Fruit fly (Drosophila melanogaster) whole organism, embryonic: ENCODE measurements around the gene kkv.

Experiments
- Aef1 ChIP-seq: fragments of 200-800 bp; sonication (Bioruptor generic); IDR thresholded peaks from 3 replicates; pipeline ENCODE4 v1.3.6; 2022; ENCODE audit warnings: missing biosample characterization, missing genetic modification characterization
- BtbVII ChIP-seq: fragments of 200-800 bp; sonication (Bioruptor generic); optimal IDR thresholded peaks from 3 replicates; lab custom pipeline; 2017; ENCODE audit warnings: missing biosample characterization, mild to moderate bottlenecking, missing genetic modification characterization
- CG1024 ChIP-seq: fragments of 200-800 bp; sonication (Bioruptor generic); IDR thresholded peaks from 2 replicates; pipeline ENCODE4 v1.3.6; 2022; ENCODE audit warnings: missing biosample characterization, missing genetic modification characterization
- CG10274 ChIP-seq: fragments of 200-800 bp; sonication (Bioruptor generic); optimal IDR thresholded peaks from 3 replicates; lab custom pipeline; 2017; ENCODE audit warnings: missing biosample characterization, mild to moderate bottlenecking, missing genetic modification characterization
- CG10543 ChIP-seq: fragments of 200-800 bp; sonication (Bioruptor generic); optimal IDR thresholded peaks from 3 replicates; lab custom pipeline; 2017; ENCODE audit warnings: missing biosample characterization, mild to moderate bottlenecking, missing genetic modification characterization, moderate library complexity
- CG11560 ChIP-seq: fragments of 200-800 bp; sonication (Bioruptor generic); IDR thresholded peaks from 3 replicates; pipeline ENCODE4 v1.3.6; 2022; ENCODE audit warnings: missing biosample characterization, missing genetic modification characterization
- CG12299 ChIP-seq: fragments of 200-800 bp; sonication (Bioruptor generic); optimal IDR thresholded peaks from 2 replicates; lab custom pipeline; 2018; ENCODE audit warnings: missing biosample characterization, mild to moderate bottlenecking, missing genetic modification characterization
- CG12769 ChIP-seq: fragments of 200-800 bp; sonication (Bioruptor generic); optimal IDR thresholded peaks from 2 replicates; lab custom pipeline; 2019; ENCODE audit warnings: missing biosample characterization, mild to moderate bottlenecking, missing genetic modification characterization, moderate library complexity
- CG12942 ChIP-seq: fragments of 200-800 bp; sonication (Bioruptor generic); optimal IDR thresholded peaks from 3 replicates; lab custom pipeline; 2016; ENCODE audit warnings: missing biosample characterization, missing genetic modification characterization
- CG13424 ChIP-seq: fragments of 200-800 bp; sonication (Bioruptor generic); optimal IDR thresholded peaks from 2 replicates; lab custom pipeline; 2019; ENCODE audit warnings: missing biosample characterization, mild to moderate bottlenecking, missing genetic modification characterization, moderate library complexity
- CG13894 ChIP-seq: fragments of 200-800 bp; sonication (Bioruptor generic); optimal IDR thresholded peaks from 3 replicates; lab custom pipeline; 2018; ENCODE audit warnings: missing biosample characterization, mild to moderate bottlenecking, missing genetic modification characterization, moderate library complexity
- CG14441 ChIP-seq: fragments of 200-800 bp; sonication (Bioruptor generic); IDR thresholded peaks from 2 replicates; pipeline ENCODE4 v1.3.6; 2022; ENCODE audit warnings: missing biosample characterization, missing genetic modification characterization
- CG17361 ChIP-seq: fragments of 200-800 bp; sonication (Bioruptor generic); IDR thresholded peaks from 3 replicates; pipeline ENCODE4 v1.3.6; 2022; ENCODE audit warnings: missing biosample characterization, missing genetic modification characterization
- CG2202 ChIP-seq: fragments of 200-800 bp; sonication (Bioruptor generic); optimal IDR thresholded peaks from 2 replicates; lab custom pipeline; 2018; ENCODE audit warnings: missing biosample characterization, mild to moderate bottlenecking, missing genetic modification characterization
- CG34422 ChIP-seq: fragments of 200-800 bp; sonication (Bioruptor generic); IDR thresholded peaks from 3 replicates; pipeline ENCODE4 v1.3.6; 2022; ENCODE audit warnings: missing biosample characterization, missing genetic modification characterization
- CG42726 ChIP-seq: fragments of 200-800 bp; sonication (Bioruptor generic); IDR thresholded peaks from 2 replicates; pipeline ENCODE4 v1.3.6; 2022; ENCODE audit warnings: missing biosample characterization, missing genetic modification characterization; ENCODE audit not compliant: partially characterized antibody
- CG9437 ChIP-seq: fragments of 200-800 bp; sonication (Bioruptor generic); optimal IDR thresholded peaks from 2 replicates; lab custom pipeline; 2018; ENCODE audit warnings: missing biosample characterization, mild to moderate bottlenecking, missing genetic modification characterization
- CG9876 ChIP-seq: fragments of 200-800 bp; sonication (Bioruptor generic); optimal IDR thresholded peaks from 2 replicates; lab custom pipeline; 2016; ENCODE audit warnings: missing biosample characterization, missing genetic modification characterization
- CHES-1-like ChIP-seq: fragments of 200-800 bp; sonication (Bioruptor generic); optimal IDR thresholded peaks from 2 replicates; lab custom pipeline; 2016; ENCODE audit warnings: missing biosample characterization, missing genetic modification characterization
- Dip3 ChIP-seq: fragments of 200-800 bp; sonication (Bioruptor generic); optimal IDR thresholded peaks from 3 replicates; lab custom pipeline; 2016; ENCODE audit warnings: missing biosample characterization, missing genetic modification characterization
- Doc2 ChIP-seq: fragments of 200-800 bp; sonication (Bioruptor generic); IDR thresholded peaks from 2 replicates; pipeline ENCODE4 v1.3.6; 2022; ENCODE audit warnings: missing biosample characterization, missing genetic modification characterization
- ERR ChIP-seq: fragments of 200-800 bp; sonication (Bioruptor generic); optimal IDR thresholded peaks from 2 replicates; lab custom pipeline; 2016; ENCODE audit warnings: missing biosample characterization, missing genetic modification characterization
- Elba2 ChIP-seq: fragments of 200-800 bp; sonication (Bioruptor generic); optimal IDR thresholded peaks from 3 replicates; lab custom pipeline; 2016; ENCODE audit warnings: missing biosample characterization, missing genetic modification characterization
- HHEX ChIP-seq: fragments of 200-800 bp; sonication (Bioruptor generic); optimal IDR thresholded peaks from 3 replicates; lab custom pipeline; 2017; ENCODE audit warnings: missing biosample characterization, mild to moderate bottlenecking, missing genetic modification characterization, missing genetic modification reagents
- Med ChIP-seq: fragments of 200-800 bp; sonication (Bioruptor generic); peaks from one replicate; lab custom pipeline; 2016; ENCODE audit warnings: missing biosample characterization, missing genetic modification characterization, mild to moderate bottlenecking, inconsistent platforms, moderate library complexity
- Oli ChIP-seq: fragments of 200-800 bp; sonication (Bioruptor generic); optimal IDR thresholded peaks from 2 replicates; lab custom pipeline; 2018; ENCODE audit warnings: missing biosample characterization, mild to moderate bottlenecking, missing genetic modification characterization, moderate library complexity
- Side ChIP-seq: fragments of 200-800 bp; sonication (Bioruptor generic); optimal IDR thresholded peaks from 2 replicates; lab custom pipeline; 2016; ENCODE audit warnings: missing biosample characterization, missing genetic modification characterization
- Trl ChIP-seq, 3 experiments: fragments of >200 bp in 2 of 3; fragments of 200-800 bp in 1 of 3; sonication (Bioruptor generic) in 1 of 3; optimal IDR thresholded peaks; 2 replicates in 1 of 3; 3 replicates in 2 of 3; lab custom pipeline; 2016 to 2017; ENCODE audit warnings: missing biosample characterization in 1 of 3, missing genetic modification characterization in 1 of 3
- bigmax ChIP-seq: fragments of 200-800 bp; sonication (Bioruptor generic); optimal IDR thresholded peaks from 2 replicates; lab custom pipeline; 2018; ENCODE audit warnings: missing biosample characterization, mild to moderate bottlenecking, missing genetic modification characterization
- dan ChIP-seq: fragments of 200-800 bp; sonication (Bioruptor generic); IDR thresholded peaks from 2 replicates; pipeline ENCODE4 v1.3.6; 2022; ENCODE audit warnings: missing biosample characterization, missing genetic modification characterization
- dpn ChIP-seq, 2 experiments: fragments of 200-800 bp; sonication (Bioruptor generic); optimal IDR thresholded peaks; 3 replicates each; lab custom pipeline; 2016; ENCODE audit warnings: missing biosample characterization in 2 of 2, missing genetic modification characterization in 2 of 2
- emc ChIP-seq: fragments of 200-800 bp; sonication (Bioruptor generic); optimal IDR thresholded peaks from 2 replicates; lab custom pipeline; 2016; ENCODE audit warnings: missing biosample characterization, missing genetic modification characterization
- en ChIP-seq: fragments of 200-800 bp; sonication (Bioruptor generic); optimal IDR thresholded peaks from 2 replicates; lab custom pipeline; 2016; ENCODE audit warnings: missing biosample characterization, missing genetic modification characterization
- esg ChIP-seq: fragments of 200-800 bp; sonication (Bioruptor generic); conservative IDR thresholded peaks from 2 replicates; pipeline ENCODE4 v1.3.6; 2022; ENCODE audit warnings: missing biosample characterization, missing genetic modification characterization
- fd64A ChIP-seq: fragments of 200-800 bp; sonication (Bioruptor generic); optimal IDR thresholded peaks from 3 replicates; lab custom pipeline; 2018; ENCODE audit warnings: missing biosample characterization, mild to moderate bottlenecking, missing genetic modification characterization
- gem ChIP-seq: fragments of 200-800 bp; sonication (Bioruptor generic); optimal IDR thresholded peaks from 2 replicates; lab custom pipeline; 2019; ENCODE audit warnings: missing biosample characterization, mild to moderate bottlenecking, missing genetic modification characterization, moderate library complexity
- inv ChIP-seq: fragments of 200-800 bp; sonication (Bioruptor generic); IDR thresholded peaks from 2 replicates; pipeline ENCODE4 v1.3.6; 2022; ENCODE audit warnings: missing biosample characterization, missing genetic modification characterization; ENCODE audit not compliant: partially characterized antibody
- mirr ChIP-seq: fragments of 200-800 bp; sonication (Bioruptor generic); optimal IDR thresholded peaks from 3 replicates; lab custom pipeline; 2018; ENCODE audit warnings: missing biosample characterization, mild to moderate bottlenecking, missing genetic modification characterization
- org-1 ChIP-seq: fragments of 200-800 bp; sonication (Bioruptor generic); optimal IDR thresholded peaks from 2 replicates; lab custom pipeline; 2017; ENCODE audit warnings: missing biosample characterization, missing genetic modification characterization
- pan ChIP-seq, 4 experiments: fragments of >200 bp in 3 of 4; fragments of 200-800 bp in 1 of 4; sonication (Bioruptor generic) in 1 of 4; optimal IDR thresholded peaks in 3 of 4; IDR thresholded peaks in 1 of 4; 2 replicates each; pipeline versions ENCODE4 v1.3.6 to Lab custom; 2017 to 2022; ENCODE audit warnings: missing biosample characterization in 2 of 4, missing genetic modification characterization in 2 of 4, mixed read lengths in 1 of 4
- pho ChIP-seq: fragments of 200-800 bp; sonication (Bioruptor generic); optimal IDR thresholded peaks from 2 replicates; lab custom pipeline; 2016; ENCODE audit warnings: missing biosample characterization, missing genetic modification characterization
- pnt ChIP-seq: fragments of 200-800 bp; sonication (Bioruptor generic); optimal IDR thresholded peaks from 3 replicates; lab custom pipeline; 2016; ENCODE audit warnings: missing biosample characterization, missing genetic modification characterization
- psq ChIP-seq: fragments of 200-800 bp; sonication (Bioruptor generic); optimal IDR thresholded peaks from 2 replicates; lab custom pipeline; 2017; ENCODE audit warnings: missing biosample characterization, missing genetic modification characterization
- salm ChIP-seq: fragments of 200-800 bp; sonication (Bioruptor generic); optimal IDR thresholded peaks from 2 replicates; lab custom pipeline; 2018; ENCODE audit warnings: missing biosample characterization, mild to moderate bottlenecking, missing genetic modification characterization
- sna ChIP-seq: fragments of 200-800 bp; sonication (Bioruptor generic); IDR thresholded peaks from 2 replicates; pipeline ENCODE4 v1.3.6; 2022; ENCODE audit warnings: missing biosample characterization, missing genetic modification characterization; ENCODE audit not compliant: partially characterized antibody
- sr ChIP-seq: fragments of 200-800 bp; sonication (Bioruptor generic); IDR thresholded peaks from 3 replicates; pipeline ENCODE4 v1.3.6; 2022; ENCODE audit warnings: missing biosample characterization, missing genetic modification characterization
- tna ChIP-seq: fragments of 200-800 bp; sonication (Bioruptor generic); IDR thresholded peaks from 2 replicates; pipeline ENCODE4 v1.3.6; 2022; ENCODE audit warnings: missing biosample characterization, missing genetic modification characterization; ENCODE audit not compliant: partially characterized antibody
- unc-4 ChIP-seq: fragments of 200-800 bp; sonication (Bioruptor generic); IDR thresholded peaks from 2 replicates; pipeline ENCODE4 v1.3.6; 2022; ENCODE audit warnings: missing biosample characterization, missing genetic modification characterization; ENCODE audit not compliant: partially characterized antibody
- zen2 ChIP-seq: fragments of 200-800 bp; sonication (Bioruptor generic); IDR thresholded peaks from 3 replicates; pipeline ENCODE4 v1.3.6; 2022; ENCODE audit warnings: missing biosample characterization, missing genetic modification characterization; ENCODE audit not compliant: partially characterized antibody

The kkv gene

dm6 chr3R:5371563-5371962, 21.1 kb downstream of the kkv start, which contains the start of gene Polr2F (continued):
- TF ChIP-seq Med (GFP tag; lab: Kevin White, UChicago) (peak; percentile 99), CG10543 (GFP tag; lab: Kevin White, UChicago) (peak; percentile 82), CG10274 (GFP tag; lab: Kevin White, UChicago) (no peak), CG14441 (GFP tag; lab: Robert Waterston, UW) (peak; percentile 54), Trl (optimal IDR thresholded peaks at IDR 0.05; lab: Kevin White, UChicago) (no peak), Trl (GFP tag; optimal IDR thresholded peaks at IDR 0.05; lab: Kevin White, UChicago) (peak; percentile 95), Dip3 (GFP tag; lab: Kevin White, UChicago) (peak; percentile 92), tna (GFP tag; lab: Robert Waterston, UW) (peak; percentile 27; the same call in 1 of the 2 replicates), unc-4 (GFP tag; lab: Robert Waterston, UW) (peak; percentile 36; the same call in 1 of the 2 replicates), esg (GFP tag; lab: Robert Waterston, UW) (0 out of 2 replicates have a peak, but pooled peaks have one; percentile 42), BtbVII (GFP tag; lab: Kevin White, UChicago) (peak; percentile 48), Aef1 (GFP tag; lab: Robert Waterston, UW) (peak; percentile 61), CG11560 (peak; percentile 100), pho (GFP tag; lab: Kevin White, UChicago) (peak; percentile 91), CG2202 (peak; percentile 13), bigmax (GFP tag; lab: Kevin White, UChicago) (peak; percentile 68), sr (GFP tag; lab: Robert Waterston, UW) (no peak; the same call in 2 of the 3 replicates), org-1 (no peak), Oli (peak; percentile 29), pnt (GFP tag; lab: Kevin White, UChicago) (peak; percentile 89), sna (GFP tag; lab: Robert Waterston, UW) (no peak), CG13894 (tag; lab: Kevin White, UChicago) (peak; percentile 89), fd64A (no peak), salm (tag; lab: Kevin White, UChicago) (no peak), CG1024 (GFP tag; lab: Robert Waterston, UW) (peak; percentile 53), Side (GFP tag; lab: Kevin White, UChicago) (peak; percentile 89), dan (GFP tag; lab: Robert Waterston, UW) (no peak), CG17361 (GFP tag; lab: Robert Waterston, UW) (peak; percentile 62), HHEX (peak; percentile 76), CG9437 (GFP tag; lab: Kevin White, UChicago) (peak; percentile 21), zen2 (GFP tag; lab: Robert Waterston, UW) (no peak), ERR (GFP tag; lab: Kevin White, UChicago) (peak; percentile 85), dpn (GFP tag; optimal IDR thresholded peaks at IDR 0.05; lab: Kevin White, UChicago) (peak; percentile 93 to 95), psq (GFP tag; lab: Kevin White, UChicago) (peak; percentile 54), CG12299 (peak; percentile 44), gem (tag; lab: Kevin White, UChicago) (no peak), CG12769 (tag; lab: Kevin White, UChicago) (no peak), en (GFP tag; lab: Kevin White, UChicago) (peak; percentile 49), Doc2 (GFP tag; lab: Robert Waterston, UW) (no peak), CHES-1-like (GFP tag; lab: Kevin White, UChicago) (peak; percentile 96), CG42726 (GFP tag; lab: Robert Waterston, UW) (peak; percentile 55; the same call in 1 of the 2 replicates), CG13424 (tag; lab: Kevin White, UChicago) (peak; percentile 73), CG12942 (GFP tag; lab: Kevin White, UChicago) (peak; percentile 88), pan (optimal IDR thresholded peaks at IDR 0.05; lab: Kevin White, UChicago) (no peak), pan (GFP tag; optimal IDR thresholded peaks at IDR 0.05 in 1 of 2, IDR thresholded peaks at IDR 0.05 in 1 of 2) (peak in 1 of 2 experiments; percentile 75), Elba2 (GFP tag; lab: Kevin White, UChicago) (peak; percentile 68), inv (GFP tag; lab: Robert Waterston, UW) (peak; percentile 26; the same call in 1 of the 2 replicates), emc (GFP tag; lab: Kevin White, UChicago) (peak; percentile 81), CG34422 (GFP tag; lab: Robert Waterston, UW) (peak; percentile 87), mirr (GFP tag; lab: Kevin White, UChicago) (peak; percentile 72), CG9876 (GFP tag; lab: Kevin White, UChicago) (peak; percentile 93)
